Worm (Caenorhabditis elegans): ENCODE data around the gene pelo-1.
A peak's percentile ranks its signal among the peaks of the same experiment; 100 is the strongest.

Gene pelo-1

DNA sequence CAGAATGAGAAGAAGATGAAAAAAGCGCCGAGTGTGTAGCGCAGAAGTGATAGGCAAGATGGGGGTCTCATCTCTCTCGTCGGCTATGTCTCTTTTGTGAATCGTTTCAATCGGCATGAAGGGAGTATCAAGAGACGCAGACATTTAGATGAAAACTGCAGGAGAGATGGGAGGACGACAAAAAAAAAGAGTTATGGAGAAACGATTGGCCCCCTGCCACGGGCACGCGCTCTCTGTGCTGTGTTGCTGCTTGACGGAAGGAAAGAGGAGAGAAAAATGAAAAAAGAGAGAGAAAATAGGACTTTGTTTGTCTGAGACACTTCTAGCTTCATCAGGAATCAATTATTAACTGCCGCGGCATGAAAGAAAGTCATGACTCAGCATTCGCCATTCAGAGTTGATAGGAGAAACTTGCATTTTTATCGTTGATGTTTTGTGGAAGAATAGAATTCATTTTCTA lies 19.7 kb upstream of the pelo-1 start (continued):
- peak; percentile 83 for TF ChIP-seq sma-9 (GFP tag; optimal IDR thresholded peaks at IDR 0.05)
- TF ChIP-seq sma-9 (tag; optimal IDR thresholded peaks at IDR 0.05) = no peak
- TF ChIP-seq C34F6.9 (tag; optimal IDR thresholded peaks at IDR 0.05) = peak; percentile 96
- TF ChIP-seq snpc-4 (tag; optimal IDR thresholded peaks at IDR 0.05) = peak; percentile 71
- peak; percentile 90 for TF ChIP-seq zag-1 (tag; optimal IDR thresholded peaks at IDR 0.05)
- peak; percentile 83 for TF ChIP-seq lin-13 (GFP tag; optimal IDR thresholded peaks at IDR 0.05)
- TF ChIP-seq gmeb-1 (tag; optimal IDR thresholded peaks at IDR 0.05) = peak; percentile 35
- peak; percentile 11 for TF ChIP-seq nhr-25 (tag; optimal IDR thresholded peaks at IDR 0.05)
- peak; percentile 95 for TF ChIP-seq nhr-129 (tag; optimal IDR thresholded peaks at IDR 0.05)
- no peak for TF ChIP-seq ZK546.5 (tag; optimal IDR thresholded peaks at IDR 0.05)
- TF ChIP-seq fos-1 (tag; optimal IDR thresholded peaks at IDR 0.05) = peak; percentile 94
- peak; percentile 95 for TF ChIP-seq F13H6.1 (tag; optimal IDR thresholded peaks at IDR 0.05)
- TF ChIP-seq ztf-4 (tag; optimal IDR thresholded peaks at IDR 0.05) = peak; percentile 84
- TF ChIP-seq nhr-21 (tag; optimal IDR thresholded peaks at IDR 0.05) = peak; percentile 52
- TF ChIP-seq mbf-1 (tag; optimal IDR thresholded peaks at IDR 0.05) = no peak
- TF ChIP-seq sem-4 (tag; optimal IDR thresholded peaks at IDR 0.05) = peak; percentile 82

DNA sequence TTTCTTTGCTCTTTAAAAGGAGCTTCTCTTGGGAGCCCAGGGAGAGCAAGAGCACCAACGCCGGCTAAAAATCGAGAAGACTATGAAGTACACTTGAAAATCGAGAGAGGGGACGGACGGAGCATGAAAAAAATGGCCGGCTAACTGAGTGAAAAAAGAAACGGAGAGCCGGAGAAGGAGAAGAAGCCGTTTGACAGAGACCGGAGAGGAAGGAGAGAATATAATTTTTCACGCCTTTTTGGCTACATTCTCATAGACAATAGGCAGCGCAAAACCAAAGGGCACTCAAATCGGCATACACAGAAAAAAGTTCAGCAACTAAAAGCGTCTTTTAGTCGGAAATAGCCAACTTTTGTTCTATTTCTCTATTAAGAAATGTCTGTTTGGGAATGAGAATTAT lies 17.5 kb upstream of the pelo-1 start:
- TF ChIP-seq mdl-1 (tag; optimal IDR thresholded peaks at IDR 0.05) (peak in 1 of 2 experiments; percentile 16), nhr-25 (tag; optimal IDR thresholded peaks at IDR 0.05) (no peak), mbf-1 (tag; optimal IDR thresholded peaks at IDR 0.05) (no peak)

DNA sequence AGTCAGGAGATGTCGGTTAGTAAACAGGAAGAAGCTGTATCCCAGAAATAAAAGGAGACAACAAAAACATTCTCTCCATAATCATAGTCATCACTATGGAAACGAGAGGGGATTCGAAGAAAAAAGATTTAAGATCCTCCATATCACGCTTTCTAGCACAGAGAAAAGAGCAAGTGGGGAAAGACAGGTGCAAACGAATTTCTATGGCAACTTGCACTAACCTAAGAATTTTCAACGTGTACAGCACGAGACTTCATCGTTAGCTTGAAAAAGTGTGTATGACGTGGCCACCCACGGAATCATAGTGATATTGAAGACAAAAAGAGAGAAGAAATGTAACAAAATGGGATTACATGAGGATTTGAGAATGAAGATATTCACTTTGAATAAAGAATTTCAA lies 16.8 kb upstream of the pelo-1 start:
- no peak for TF ChIP-seq nhr-77 (tag; optimal IDR thresholded peaks at IDR 0.05)
- no peak for TF ChIP-seq ceh-16 (tag; optimal IDR thresholded peaks at IDR 0.05)
- TF ChIP-seq lin-39 (tag; optimal IDR thresholded peaks at IDR 0.05) = no peak
- TF ChIP-seq egl-27 (tag; optimal IDR thresholded peaks at IDR 0.05) = no peak
- TF ChIP-seq crh-2 (tag; optimal IDR thresholded peaks at IDR 0.05) = peak; percentile 5
- no peak for TF ChIP-seq F13H6.1 (tag; optimal IDR thresholded peaks at IDR 0.05)
- peak in 1 of 2 experiments; percentile 27 for TF ChIP-seq lsy-2 (tag; optimal IDR thresholded peaks at IDR 0.05)
- no peak for TF ChIP-seq snpc-4 (tag; optimal IDR thresholded peaks at IDR 0.05)
- TF ChIP-seq ZK546.5 (tag; optimal IDR thresholded peaks at IDR 0.05) = no peak
- no peak for TF ChIP-seq mbf-1 (tag; optimal IDR thresholded peaks at IDR 0.05)
- TF ChIP-seq ztf-11 (tag; optimal IDR thresholded peaks at IDR 0.05) = no peak
- TF ChIP-seq zag-1 (tag; optimal IDR thresholded peaks at IDR 0.05) = no peak
- no peak for TF ChIP-seq ceh-82 (tag; optimal IDR thresholded peaks at IDR 0.05)
- no peak for TF ChIP-seq unc-62 (GFP tag; optimal IDR thresholded peaks at IDR 0.05)
- no peak for TF ChIP-seq nhr-10 (tag; optimal IDR thresholded peaks at IDR 0.05)
- TF ChIP-seq fos-1 (tag; optimal IDR thresholded peaks at IDR 0.05) = no peak
- TF ChIP-seq sma-3 (GFP tag; optimal IDR thresholded peaks at IDR 0.05) = no peak
- TF ChIP-seq C34F6.9 (tag; optimal IDR thresholded peaks at IDR 0.05) = peak; percentile 39
- no peak for TF ChIP-seq nhr-129 (tag; optimal IDR thresholded peaks at IDR 0.05)
- TF ChIP-seq ama-1 (optimal IDR thresholded peaks at IDR 0.05) = no peak
- TF ChIP-seq gmeb-1 (tag; optimal IDR thresholded peaks at IDR 0.05) = no peak
- no peak for TF ChIP-seq unc-55 (GFP tag; optimal IDR thresholded peaks at IDR 0.05)
- no peak for TF ChIP-seq elt-1 (tag; optimal IDR thresholded peaks at IDR 0.05)
- TF ChIP-seq R02D3.7 (tag; optimal IDR thresholded peaks at IDR 0.05) = no peak
- no peak for TF ChIP-seq nhr-237 (tag; optimal IDR thresholded peaks at IDR 0.05)

DNA sequence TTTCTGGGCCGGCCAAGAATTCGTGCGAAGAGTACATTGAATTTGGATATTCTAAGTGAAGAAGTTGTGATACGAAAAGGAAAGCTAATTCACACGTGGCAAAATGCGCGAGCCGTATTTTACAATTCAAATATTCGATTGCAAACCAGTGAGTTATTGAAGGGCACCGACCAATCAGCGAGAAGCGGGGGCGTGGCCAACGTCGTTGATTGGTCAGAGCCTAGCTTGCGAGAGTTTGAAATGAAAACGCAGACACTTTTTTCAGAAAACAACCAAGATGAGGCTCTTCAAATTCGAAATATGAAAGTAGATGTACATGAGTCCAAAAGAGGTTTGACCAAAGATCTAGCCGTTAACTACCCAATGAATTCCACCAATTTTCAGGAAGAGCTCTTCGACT lies 6.6 kb upstream of the pelo-1 start:
- TF ChIP-seq ztf-1 (GFP tag; conservative IDR thresholded peaks at IDR 0.05) = no peak
- no peak for TF ChIP-seq lin-39 (tag; optimal IDR thresholded peaks at IDR 0.05)
- no peak for TF ChIP-seq nhr-6 (tag; optimal IDR thresholded peaks at IDR 0.05)
- TF ChIP-seq crh-2 (tag; optimal IDR thresholded peaks at IDR 0.05) = no peak

DNA sequence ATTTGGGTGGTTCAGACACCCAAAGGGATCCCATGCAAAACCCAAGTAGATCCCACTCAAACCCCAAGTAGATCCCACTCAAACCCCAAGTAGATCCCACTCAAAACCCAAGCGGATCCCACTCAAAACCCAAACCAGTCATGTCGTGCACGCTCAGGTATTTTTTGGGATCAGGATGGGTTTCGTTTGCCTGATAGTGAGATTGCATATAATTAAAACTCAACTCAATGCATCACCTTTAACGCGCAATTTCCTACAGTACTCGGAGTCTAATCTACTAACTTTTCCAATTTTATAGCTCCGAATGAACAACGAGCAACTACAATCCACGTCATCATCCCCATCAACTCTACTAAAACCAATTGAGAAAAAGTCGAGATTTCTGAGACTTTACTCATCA lies 5.2 kb upstream of the pelo-1 start, which contains the start of gene phlp-2:
phlp-2 (plus strand) TSS at position 301 of the 400 bp plus-strand sequence.
- TF ChIP-seq R02D3.7 (tag; optimal IDR thresholded peaks at IDR 0.05) = no peak
- TF ChIP-seq egl-27 (tag; optimal IDR thresholded peaks at IDR 0.05) = no peak
- TF ChIP-seq lsy-2 (tag; optimal IDR thresholded peaks at IDR 0.05) = no peak
- TF ChIP-seq sma-3 (GFP tag; optimal IDR thresholded peaks at IDR 0.05) = no peak
- TF ChIP-seq unc-39 (tag; optimal IDR thresholded peaks at IDR 0.05) = no peak
- no peak for TF ChIP-seq F13H6.1 (tag; optimal IDR thresholded peaks at IDR 0.05)
- no peak for TF ChIP-seq sem-4 (tag; optimal IDR thresholded peaks at IDR 0.05)
- no peak for TF ChIP-seq nhr-6 (tag; optimal IDR thresholded peaks at IDR 0.05)

Measured in whole organism, L2 larva.